Worm (Caenorhabditis elegans): Measurements from ENCODE around the gene K09F6.15.
A peak's percentile ranks its signal among the peaks of the same experiment; 100 is the strongest.

Gene K09F6.15

DNA sequence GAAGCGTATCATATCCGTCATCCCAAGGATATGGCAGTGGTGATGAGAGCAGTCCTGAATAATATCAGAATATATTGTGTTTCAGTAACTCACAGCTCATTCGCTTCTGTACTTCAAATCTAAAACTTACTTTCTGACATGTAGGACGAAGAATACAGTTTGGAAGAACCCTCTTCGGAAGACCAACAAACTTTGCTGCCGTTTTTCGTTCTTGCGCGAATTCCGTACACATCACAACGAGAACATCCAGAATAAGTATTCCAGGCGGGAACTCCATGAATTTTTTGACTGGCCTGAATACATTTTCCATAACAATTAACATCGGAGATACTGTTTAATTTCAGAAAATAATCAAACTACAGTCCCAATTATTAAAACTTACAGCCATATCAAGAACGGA is at the start of gene K09F6.15:
TSS of gene K09F6.15 (minus strand) at position 101 of the 400 bp plus-strand sequence.
- TF ChIP-seq nhr-11 (tag; optimal IDR thresholded peaks at IDR 0.05) (no peak), unc-39 (tag; optimal IDR thresholded peaks at IDR 0.05) (no peak), mxl-3 (GFP tag; optimal IDR thresholded peaks at IDR 0.05) (no peak), hlh-30 (tag; optimal IDR thresholded peaks at IDR 0.05; ENCODE audit: insufficient read depth) (no peak), mes-2 (tag; optimal IDR thresholded peaks at IDR 0.05; ENCODE audit: poor library complexity, severe bottlenecking) (no peak), gei-8 (GFP tag; optimal IDR thresholded peaks at IDR 0.05) (no peak), duxl-1 (tag; optimal IDR thresholded peaks at IDR 0.05; ENCODE audit: poor library complexity) (no peak), spr-3 (GFP tag; optimal IDR thresholded peaks at IDR 0.05) (no peak), lsy-2 (tag; optimal IDR thresholded peaks at IDR 0.05) (no peak), mxl-2 (GFP tag; conservative IDR thresholded peaks at IDR 0.05) (no peak), sdz-12 (GFP tag; optimal IDR thresholded peaks at IDR 0.05) (no peak), F49E8.2 (tag; optimal IDR thresholded peaks at IDR 0.05; ENCODE audit: borderline replicate concordance) (no peak), ceh-82 (tag; optimal IDR thresholded peaks at IDR 0.05) (no peak), cey-2 (tag; optimal IDR thresholded peaks at IDR 0.05; ENCODE audit: borderline replicate concordance, insufficient read depth) (no peak), lin-13 (GFP tag; optimal IDR thresholded peaks at IDR 0.05) (no peak), lin-29 (GFP tag; IDR thresholded peaks at IDR 0.05) (no peak), Y105C5A.15 (GFP tag; IDR thresholded peaks at IDR 0.05) (no peak)

DNA sequence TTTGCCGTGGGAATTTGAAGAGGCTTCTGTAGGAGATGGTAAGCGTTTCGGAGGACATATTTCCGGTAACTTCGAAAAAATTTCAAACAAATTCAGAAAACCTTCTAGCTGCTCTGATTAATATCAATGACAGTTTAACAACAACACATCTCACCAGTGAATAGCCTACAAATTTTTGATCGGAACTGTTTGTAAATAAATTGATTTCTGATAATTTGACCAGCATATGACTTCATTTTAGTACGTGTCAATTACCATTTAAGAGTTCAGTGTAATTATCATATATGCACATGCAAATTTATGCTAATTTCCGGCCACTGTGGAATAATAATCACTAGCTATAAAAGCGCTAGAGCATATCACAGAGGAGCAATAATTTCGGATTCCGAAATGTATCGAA is 47.6 kb upstream of the K09F6.15 start, which contains the start of gene ZK1240.11:
TSS of gene ZK1240.11 (plus strand) at position 301 of the 400 bp plus-strand sequence.
- no peak for TF ChIP-seq mdl-1 (tag; optimal IDR thresholded peaks at IDR 0.05)
- TF ChIP-seq mep-1 (tag; optimal IDR thresholded peaks at IDR 0.05): no peak
- no peak for TF ChIP-seq unc-62 (GFP tag; optimal IDR thresholded peaks at IDR 0.05 in 1 of 2)
- TF ChIP-seq unc-62 (tag; optimal IDR thresholded peaks at IDR 0.05): no peak
- TF ChIP-seq ceh-20 (GFP tag; IDR thresholded peaks at IDR 0.05): no peak
- no peak for TF ChIP-seq egl-27 (tag; optimal IDR thresholded peaks at IDR 0.05)
- TF ChIP-seq Y105C5A.15 (GFP tag; IDR thresholded peaks at IDR 0.05): no peak
- TF ChIP-seq dmd-8 (GFP tag; IDR thresholded peaks at IDR 0.05): no peak

DNA sequence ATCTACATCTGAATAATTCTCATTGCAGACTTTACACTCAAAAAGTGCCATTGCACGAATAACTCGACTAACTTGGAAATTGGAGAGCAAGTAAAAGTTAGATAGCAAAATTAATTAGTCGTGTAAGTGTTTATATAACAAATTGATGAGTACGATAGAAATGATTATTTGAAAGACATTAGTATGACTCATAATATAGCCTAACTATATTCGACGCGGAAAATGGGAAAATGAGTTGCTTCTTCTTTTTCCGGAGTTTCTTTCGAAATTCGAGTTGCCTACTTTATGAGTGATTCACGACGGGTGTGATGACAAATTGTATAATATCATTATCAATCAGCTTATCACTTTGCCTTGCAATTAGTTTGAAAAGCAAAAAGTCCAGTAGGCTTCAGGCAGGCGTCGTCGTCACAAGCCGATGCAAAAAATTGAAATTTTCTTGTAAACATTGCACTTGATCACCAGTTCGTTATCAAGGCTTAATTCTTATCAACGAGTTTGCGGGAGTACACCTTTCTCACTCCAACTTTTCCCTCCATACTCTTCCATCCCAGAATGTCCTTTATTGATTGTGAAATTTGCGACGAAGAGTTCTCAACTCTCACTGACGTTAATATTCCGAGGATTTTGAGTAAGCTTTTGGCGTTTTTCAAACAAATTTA is 45.7 kb upstream of the K09F6.15 start, which contains the start of the genes ZK1240.6 and ZK1240.2:
TSS of gene ZK1240.6 (minus strand) at position 51 of the 662 bp plus-strand sequence.
TSS of gene ZK1240.2 (plus strand) at position 520 of the 662 bp plus-strand sequence.
- no peak for TF ChIP-seq hmg-1.1 (GFP tag; IDR thresholded peaks at IDR 0.05)
- peak; percentile 55 for TF ChIP-seq hlh-11 (tag; optimal IDR thresholded peaks at IDR 0.05)
- no peak for TF ChIP-seq Y48G9A.11 (GFP tag; IDR thresholded peaks at IDR 0.05)
- peak; percentile 76 for TF ChIP-seq dmd-6 (GFP tag; IDR thresholded peaks at IDR 0.05)
- TF ChIP-seq snpc-1.2 (GFP tag; IDR thresholded peaks at IDR 0.05): no peak
- no peak for TF ChIP-seq ztf-7 (tag; optimal IDR thresholded peaks at IDR 0.05)
- peak; percentile 85 for TF ChIP-seq pqm-1 (tag; optimal IDR thresholded peaks at IDR 0.05)
- TF ChIP-seq hlh-30 (tag; optimal IDR thresholded peaks at IDR 0.05; ENCODE audit: insufficient read depth): peak; percentile 29
- no peak for TF ChIP-seq spr-1 (tag; optimal IDR thresholded peaks at IDR 0.05)
- peak; percentile 51 for TF ChIP-seq dve-1 (tag; optimal IDR thresholded peaks at IDR 0.05; ENCODE audit: insufficient read depth)
- peak; percentile 17; the same call in 1 of the 2 replicates for TF ChIP-seq lin-1 (GFP tag; IDR thresholded peaks at IDR 0.05)
- TF ChIP-seq lin-29 (GFP tag; IDR thresholded peaks at IDR 0.05): no peak
- TF ChIP-seq nhr-28 (tag; optimal IDR thresholded peaks at IDR 0.05): peak; percentile 69
- no peak for TF ChIP-seq daf-16 (GFP tag; optimal IDR thresholded peaks at IDR 0.05)
- TF ChIP-seq daf-16 (tag; optimal IDR thresholded peaks at IDR 0.05): peak; percentile 72

Data from whole organism, L4 larva.